Worm (Caenorhabditis elegans) whole organism, L2 larva: ENCODE data around the gene nnt-1.

ENCODE experiments used
- F13H6.1 ChIP-seq: sonication (generic microtip); optimal IDR thresholded peaks from 2 replicates; lab custom pipeline; 2016; ENCODE audit warnings: missing genetic modification characterization, missing compliant biosample characterization
- ama-1 ChIP-seq: fragments of 150-350 bp; optimal IDR thresholded peaks from 2 replicates; lab custom pipeline; 2018; ENCODE audit warnings: inconsistent platforms
- elt-1 ChIP-seq: fragments of 150-350 bp; optimal IDR thresholded peaks from 2 replicates; lab custom pipeline; 2014; ENCODE audit warnings: missing biosample characterization, missing genetic modification characterization
- fos-1 ChIP-seq: fragments of 150-350 bp; optimal IDR thresholded peaks from 2 replicates; lab custom pipeline; 2014; ENCODE audit warnings: missing biosample characterization, missing genetic modification characterization
- lin-11 ChIP-seq: fragments of 150-350 bp; sonication (generic microtip); optimal IDR thresholded peaks from 2 replicates; lab custom pipeline; 2014; ENCODE audit warnings: missing biosample characterization, missing genetic modification characterization, inconsistent platforms, mixed read lengths
- mdl-1 ChIP-seq, 2 experiments: fragments of 150-350 bp in 1 of 2; sonication (generic microtip) in 1 of 2; optimal IDR thresholded peaks; 2 replicates each; lab custom pipeline; 2017; ENCODE audit warnings: missing biosample characterization in 2 of 2, missing genetic modification characterization in 2 of 2
- nhr-11 ChIP-seq: fragments of 150-350 bp; optimal IDR thresholded peaks from 2 replicates; lab custom pipeline; 2014; ENCODE audit warnings: missing biosample characterization, missing genetic modification characterization
- nhr-12 ChIP-seq: fragments of 150-350 bp; optimal IDR thresholded peaks from 2 replicates; lab custom pipeline; 2014; ENCODE audit warnings: missing biosample characterization, missing genetic modification characterization
- sem-4 ChIP-seq: fragments of 150-350 bp; optimal IDR thresholded peaks from 2 replicates; lab custom pipeline; 2014; ENCODE audit warnings: missing biosample characterization, missing genetic modification reagents, missing genetic modification characterization
- skn-1 ChIP-seq: sonication (generic microtip); optimal IDR thresholded peaks from 2 replicates; lab custom pipeline; 2017; ENCODE audit warnings: missing biosample characterization, missing genetic modification characterization
- snpc-4 ChIP-seq: fragments of 150-350 bp; optimal IDR thresholded peaks from 2 replicates; lab custom pipeline; 2014; ENCODE audit warnings: missing biosample characterization, missing genetic modification characterization
- unc-39 ChIP-seq: fragments of 150-350 bp; optimal IDR thresholded peaks from 2 replicates; lab custom pipeline; 2014; ENCODE audit warnings: missing biosample characterization, missing genetic modification characterization

DNA sequence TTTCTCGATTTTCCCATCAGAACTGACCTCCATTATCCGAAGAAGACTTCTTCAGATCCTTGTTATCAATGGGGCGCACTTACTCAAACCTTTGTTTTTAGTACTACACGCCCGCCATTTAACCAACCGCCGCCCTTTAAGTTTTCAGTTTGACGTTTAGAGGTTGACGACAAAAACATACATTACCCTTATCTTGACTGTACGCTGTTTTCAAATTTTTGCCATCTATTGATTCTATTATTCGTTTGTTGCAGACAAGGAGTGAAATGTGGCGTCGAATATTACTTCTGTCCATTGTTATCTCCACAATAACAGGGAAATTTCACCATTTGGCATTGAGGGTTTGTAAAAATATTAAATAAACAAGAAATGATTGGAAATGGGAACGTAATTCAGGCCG, 29.1 kb upstream of the nnt-1 start, which contains the start of gene C15H9.5:
- TF ChIP-seq fos-1 (tag; lab: Kevin White, UChicago) = no peak
- TF ChIP-seq sem-4 (tag; lab: Kevin White, UChicago) = no peak
- no peak for TF ChIP-seq snpc-4 (tag; lab: Kevin White, UChicago)
- TF ChIP-seq nhr-11 (tag; lab: Kevin White, UChicago) = no peak
- no peak for TF ChIP-seq nhr-12 (tag; lab: Kevin White, UChicago)
- TF ChIP-seq ama-1 (lab: Kevin White, UChicago) = no peak
- no peak for TF ChIP-seq mdl-1 (tag; optimal IDR thresholded peaks at IDR 0.05; lab: Kevin White, UChicago)
- TF ChIP-seq lin-11 (tag; lab: Kevin White, UChicago) = no peak
- TF ChIP-seq unc-39 (tag; lab: Kevin White, UChicago) = no peak
- no peak for TF ChIP-seq F13H6.1 (tag; lab: Kevin White, UChicago)
- TF ChIP-seq elt-1 = no peak
- no peak for TF ChIP-seq skn-1
